Worm (Caenorhabditis elegans) whole organism, late embryonic: ENCODE results near the gene F55C12.2.
A peak's percentile ranks its signal among the peaks of the same experiment; 100 is the strongest.

ENCODE experiments used
- C08G9.2 ChIP-seq: sonication (generic microtip); optimal IDR thresholded peaks from 2 replicates; lab custom pipeline; 2016; ENCODE audit warnings: mild to moderate bottlenecking, missing genetic modification characterization, moderate library complexity, missing compliant biosample characterization
- C38D4.7 ChIP-seq: fragments of 200-800 bp; sonication (Bioruptor generic); optimal IDR thresholded peaks from 2 replicates; lab custom pipeline; 2018; ENCODE audit warnings: mild to moderate bottlenecking, missing genetic modification characterization, moderate library complexity, missing compliant biosample characterization
- T23F11.4 ChIP-seq: fragments of 200-800 bp; sonication (Bioruptor generic); optimal IDR thresholded peaks from 2 replicates; lab custom pipeline; 2018; ENCODE audit warnings: mild to moderate bottlenecking, missing genetic modification characterization, missing compliant biosample characterization
- Y22D7AL.16 ChIP-seq: sonication (generic microtip); optimal IDR thresholded peaks from 2 replicates; lab custom pipeline; 2016; ENCODE audit warnings: missing genetic modification characterization, missing compliant biosample characterization
- ahr-1 ChIP-seq: sonication (generic microtip); optimal IDR thresholded peaks from 2 replicates; lab custom pipeline; 2016; ENCODE audit warnings: missing genetic modification characterization, missing compliant biosample characterization
- ceh-14 ChIP-seq: sonication (generic microtip); optimal IDR thresholded peaks from 2 replicates; lab custom pipeline; 2016; ENCODE audit warnings: missing genotype, missing genetic modification characterization, missing compliant biosample characterization
- ceh-19 ChIP-seq: fragments of 200-800 bp; sonication (Bioruptor generic); optimal IDR thresholded peaks from 2 replicates; lab custom pipeline; 2018; ENCODE audit warnings: mild to moderate bottlenecking, missing genetic modification characterization, missing compliant biosample characterization
- ceh-24 ChIP-seq: sonication (generic microtip); optimal IDR thresholded peaks from 2 replicates; lab custom pipeline; 2016; ENCODE audit warnings: mild to moderate bottlenecking, missing genetic modification characterization, missing compliant biosample characterization
- ceh-31 ChIP-seq: sonication (generic microtip); optimal IDR thresholded peaks from 2 replicates; lab custom pipeline; 2016; ENCODE audit warnings: missing genetic modification characterization, missing compliant biosample characterization
- ceh-34 ChIP-seq: sonication (generic microtip); optimal IDR thresholded peaks from 2 replicates; lab custom pipeline; 2016; ENCODE audit warnings: mild to moderate bottlenecking, missing genetic modification characterization, missing compliant biosample characterization
- ceh-48 ChIP-seq: sonication (generic microtip); optimal IDR thresholded peaks from 2 replicates; lab custom pipeline; 2016; ENCODE audit warnings: missing genetic modification characterization, inconsistent platforms, missing compliant biosample characterization
- ceh-6 ChIP-seq: fragments of 200-800 bp; sonication (Bioruptor generic); optimal IDR thresholded peaks from 2 replicates; lab custom pipeline; 2018; ENCODE audit warnings: mild to moderate bottlenecking, missing genetic modification characterization, missing compliant biosample characterization
- ceh-9 ChIP-seq: sonication (generic microtip); optimal IDR thresholded peaks from 2 replicates; lab custom pipeline; 2016; ENCODE audit warnings: mild to moderate bottlenecking, missing genetic modification characterization, inconsistent platforms, missing compliant biosample characterization
- che-1 ChIP-seq: sonication (generic microtip); optimal IDR thresholded peaks from 2 replicates; lab custom pipeline; 2016; ENCODE audit warnings: mild to moderate bottlenecking, missing genetic modification characterization, missing compliant biosample characterization
- dmd-4 ChIP-seq: sonication (generic microtip); optimal IDR thresholded peaks from 2 replicates; lab custom pipeline; 2016; ENCODE audit warnings: borderline replicate concordance, missing genetic modification characterization, missing compliant biosample characterization
- elt-2 ChIP-seq: sonication (generic microtip); optimal IDR thresholded peaks from 2 replicates; lab custom pipeline; 2016; ENCODE audit warnings: missing genetic modification reagents, missing genetic modification characterization, missing compliant biosample characterization
- elt-4 ChIP-seq: sonication (generic microtip); optimal IDR thresholded peaks from 2 replicates; lab custom pipeline; 2016; ENCODE audit warnings: missing genetic modification characterization, missing compliant biosample characterization
- fkh-6 ChIP-seq: sonication (generic microtip); optimal IDR thresholded peaks from 2 replicates; lab custom pipeline; 2016; ENCODE audit warnings: missing genetic modification characterization, missing compliant biosample characterization
- hlh-13 ChIP-seq: fragments of 200-800 bp; sonication (Bioruptor generic); optimal IDR thresholded peaks from 2 replicates; lab custom pipeline; 2018; ENCODE audit warnings: mild to moderate bottlenecking, missing genetic modification characterization, missing compliant biosample characterization
- hlh-15 ChIP-seq: sonication (generic microtip); optimal IDR thresholded peaks from 2 replicates; lab custom pipeline; 2016; ENCODE audit warnings: missing genetic modification characterization, missing compliant biosample characterization
- hlh-6 ChIP-seq: sonication (generic microtip); optimal IDR thresholded peaks from 2 replicates; lab custom pipeline; 2016; ENCODE audit warnings: missing genotype, missing genetic modification characterization, missing compliant biosample characterization
- madf-2 ChIP-seq: sonication (generic microtip); optimal IDR thresholded peaks from 2 replicates; lab custom pipeline; 2017; ENCODE audit warnings: missing genetic modification characterization, missing compliant biosample characterization
- nfya-1 ChIP-seq: sonication (generic microtip); optimal IDR thresholded peaks from 2 replicates; lab custom pipeline; 2017; ENCODE audit warnings: missing genetic modification characterization, mild to moderate bottlenecking, missing compliant biosample characterization, antibody characterized with exemption, moderate library complexity
- nhr-11 ChIP-seq: fragments of 150-350 bp; optimal IDR thresholded peaks from 2 replicates; lab custom pipeline; 2014; ENCODE audit warnings: missing biosample characterization, missing genetic modification characterization
- npax-4 ChIP-seq: sonication (generic microtip); optimal IDR thresholded peaks from 2 replicates; lab custom pipeline; 2016; ENCODE audit warnings: missing genetic modification characterization, missing compliant biosample characterization
- pat-9 ChIP-seq: fragments of 200-800 bp; sonication (Bioruptor generic); optimal IDR thresholded peaks from 2 replicates; lab custom pipeline; 2018; ENCODE audit warnings: mild to moderate bottlenecking, missing genetic modification characterization, moderate library complexity, missing compliant biosample characterization
- pha-2 ChIP-seq: sonication (generic microtip); optimal IDR thresholded peaks from 2 replicates; lab custom pipeline; 2017; ENCODE audit warnings: mild to moderate bottlenecking, missing genetic modification characterization, missing compliant biosample characterization
- pqm-1 ChIP-seq: sonication (generic microtip); optimal IDR thresholded peaks from 2 replicates; lab custom pipeline; 2016; ENCODE audit warnings: missing genetic modification characterization, missing compliant biosample characterization
- pros-1 ChIP-seq: fragments of 150-350 bp; optimal IDR thresholded peaks from 2 replicates; lab custom pipeline; 2014; ENCODE audit warnings: missing biosample characterization, missing genetic modification reagents, missing genetic modification characterization
- ref-2 ChIP-seq: sonication (generic microtip); optimal IDR thresholded peaks from 2 replicates; lab custom pipeline; 2016; ENCODE audit warnings: missing genetic modification characterization, missing compliant biosample characterization
- rnt-1 ChIP-seq: sonication (generic microtip); optimal IDR thresholded peaks from 2 replicates; lab custom pipeline; 2016; ENCODE audit warnings: missing genetic modification characterization, missing compliant biosample characterization
- sdc-2 ChIP-seq: sonication (generic microtip); optimal IDR thresholded peaks from 2 replicates; lab custom pipeline; 2016; ENCODE audit warnings: missing genotype, missing genetic modification characterization, missing compliant biosample characterization
- sox-2 ChIP-seq: fragments of 200-800 bp; sonication (Bioruptor generic); IDR thresholded peaks from 2 replicates; pipeline ENCODE4 v1.3.6; 2022; ENCODE audit warnings: missing genetic modification reagents, missing genetic modification characterization, missing compliant biosample characterization
- syd-9 ChIP-seq: sonication (generic microtip); optimal IDR thresholded peaks from 2 replicates; lab custom pipeline; 2016; ENCODE audit warnings: mild to moderate bottlenecking, missing genetic modification characterization, moderate library complexity, missing compliant biosample characterization
- tbx-2 ChIP-seq: sonication (generic microtip); optimal IDR thresholded peaks from 2 replicates; lab custom pipeline; 2016; ENCODE audit warnings: missing genetic modification characterization, missing compliant biosample characterization
- ttx-3 ChIP-seq: sonication (generic microtip); optimal IDR thresholded peaks from 2 replicates; lab custom pipeline; 2016; ENCODE audit warnings: missing genetic modification reagents, missing genetic modification characterization, missing compliant biosample characterization
- unc-3 ChIP-seq, 2 experiments: fragments of 200-800 bp in 1 of 2; sonication (Bioruptor generic) in 1 of 2; sonication (generic microtip) in 1 of 2; conservative IDR thresholded peaks in 1 of 2; optimal IDR thresholded peaks in 1 of 2; 2 replicates each; pipeline versions ENCODE4 v1.3.6 to Lab custom; 2016 to 2022; ENCODE audit warnings: missing compliant biosample characterization in 2 of 2, missing genetic modification characterization in 2 of 2, missing genetic modification reagents in 1 of 2
- unc-42 ChIP-seq: sonication (generic microtip); optimal IDR thresholded peaks from 2 replicates; lab custom pipeline; 2016; ENCODE audit warnings: missing genotype, missing genetic modification characterization, missing compliant biosample characterization
- unc-86 ChIP-seq: sonication (generic microtip); optimal IDR thresholded peaks from 2 replicates; lab custom pipeline; 2016; ENCODE audit warnings: missing genetic modification characterization, missing compliant biosample characterization
- ztf-16 ChIP-seq: sonication (generic microtip); optimal IDR thresholded peaks from 2 replicates; lab custom pipeline; 2017; ENCODE audit warnings: missing genetic modification characterization, missing compliant biosample characterization

F55C12.2 gene

ce11 chrII:5845441-5845840 lies 31.2 kb upstream of the F55C12.2 start, which contains the start of the genes ZK1248.17 and H41C03.3:
Gene ZK1248.17 (minus strand): TSS chrII:5845541.
Gene H41C03.3 (plus strand): TSS chrII:5845777.
- TF ChIP-seq Y22D7AL.16 (tag; lab: Kevin White, UChicago): no peak
- no peak for TF ChIP-seq ceh-14
- no peak for TF ChIP-seq pros-1
- TF ChIP-seq sox-2: no peak
- TF ChIP-seq dmd-4 (tag; lab: Kevin White, UChicago): no peak
- no peak for TF ChIP-seq elt-4 (tag; lab: Kevin White, UChicago)

ce11 chrII:5846181-5846580 lies 30.4 kb upstream of the F55C12.2 start:
- no peak for TF ChIP-seq pros-1
- TF ChIP-seq elt-2: peak; percentile 58
- TF ChIP-seq, all 69 proteins: peak for 1

ce11 chrII:5852007-5852406 lies 24.6 kb upstream of the F55C12.2 start, which contains the start of gene H41C03.2:
Gene H41C03.2 (minus strand): TSS chrII:5852107.
- no peak for TF ChIP-seq pha-2 (tag; lab: Kevin White, UChicago)
- no peak for TF ChIP-seq ztf-16 (tag; lab: Kevin White, UChicago)
- no peak for TF ChIP-seq dmd-4 (tag; lab: Kevin White, UChicago)
- TF ChIP-seq syd-9 (tag; lab: Kevin White, UChicago): no peak
- TF ChIP-seq hlh-13: no peak
- TF ChIP-seq unc-86 (tag; lab: Kevin White, UChicago): no peak
- TF ChIP-seq pros-1: no peak
- TF ChIP-seq hlh-15 (tag; lab: Kevin White, UChicago): no peak
- no peak for TF ChIP-seq rnt-1 (tag; lab: Kevin White, UChicago)
- no peak for TF ChIP-seq sox-2
- no peak for TF ChIP-seq madf-2 (tag; lab: Kevin White, UChicago)
- no peak for TF ChIP-seq ceh-34
- TF ChIP-seq ceh-9 (tag; lab: Kevin White, UChicago): no peak
- TF ChIP-seq nfya-1 (tag; lab: Kevin White, UChicago): no peak
- no peak for TF ChIP-seq ref-2 (tag; lab: Kevin White, UChicago)
- no peak for TF ChIP-seq ceh-48
- no peak for TF ChIP-seq ceh-19 (GFP tag; lab: Kevin White, UChicago)
- no peak for TF ChIP-seq T23F11.4
- TF ChIP-seq C08G9.2 (tag; lab: Kevin White, UChicago): no peak
- TF ChIP-seq, all 69 proteins: peak for 0

ce11 chrII:5853261-5853660 lies 23.4 kb upstream of the F55C12.2 start:
- TF ChIP-seq ceh-6 (no peak), ceh-24 (tag; lab: Kevin White, UChicago) (no peak)

- TF ChIP-seq hlh-6 (no peak), ceh-24 (tag; lab: Kevin White, UChicago) (no peak), tbx-2 (tag; lab: Kevin White, UChicago) (no peak), che-1 (tag; lab: Kevin White, UChicago) (no peak), hlh-13 (no peak), ref-2 (tag; lab: Kevin White, UChicago) (no peak), fkh-6 (no peak), C38D4.7 (GFP tag; lab: Kevin White, UChicago) (no peak), sdc-2 (no peak), unc-42 (no peak), ztf-16 (tag; lab: Kevin White, UChicago) (no peak), ttx-3 (tag; lab: Kevin White, UChicago) (no peak), npax-4 (no peak), pqm-1 (no peak), unc-86 (tag; lab: Kevin White, UChicago) (no peak), ahr-1 (no peak), ceh-31 (tag; lab: Kevin White, UChicago) (no peak), nhr-11 (tag; lab: Kevin White, UChicago) (no peak), unc-3 (GFP tag; conservative IDR thresholded peaks at IDR 0.05; lab: Robert Waterston, UW) (no peak), unc-3 (tag; optimal IDR thresholded peaks at IDR 0.05; lab: Kevin White, UChicago) (no peak), pat-9 (tag; lab: Kevin White, UChicago) (no peak)
Measured at ce11 chrII:5854122-5854521, 22.5 kb upstream of the F55C12.2 start, which contains the start of gene H41C03.1. Gene H41C03.1 (plus strand): TSS chrII:5854422.
